Fruit fly (Drosophila melanogaster) whole organism: ENCODE measurements around the gene Tim23.

Experiments
- CG8478 ChIP-seq: fragments of >200 bp; optimal IDR thresholded peaks from 2 replicates; lab custom pipeline; 2018; ENCODE audit warnings: inconsistent platforms
- Dll ChIP-seq: fragments of >200 bp; optimal IDR thresholded peaks from 2 replicates; lab custom pipeline; 2017
- EcR ChIP-seq, 2 experiments: fragments of >200 bp; optimal IDR thresholded peaks; 2 replicates each; lab custom pipeline; 2017; ENCODE audit warnings: missing biosample characterization in 2 of 2, missing genetic modification characterization in 2 of 2, missing genetic modification reagents in 2 of 2
- pan ChIP-seq: fragments of >200 bp; optimal IDR thresholded peaks from 2 replicates; lab custom pipeline; 2017
- psq ChIP-seq: fragments of >200 bp; optimal IDR thresholded peaks from 2 replicates; lab custom pipeline; 2017
- usp ChIP-seq: fragments of >200 bp; optimal IDR thresholded peaks from 2 replicates; lab custom pipeline; 2017; ENCODE audit warnings: missing biosample characterization, missing genetic modification characterization, mixed read lengths

The Tim23 gene

dm6 chr2L:23313435-23314067 is at the start of gene Tim23:
Gene Tim23, minus strand, starts transcription at chr2L:23313578.
- TF ChIP-seq usp (no peak), psq (lab: Kevin White, UChicago) (no peak), pan (no peak), EcR (GFP tag; optimal IDR thresholded peaks at IDR 0.05; lab: Kevin White, UChicago) (no peak), Dll (lab: Kevin White, UChicago) (no peak), CG8478 (lab: Kevin White, UChicago) (no peak)

dm6 chr2L:23332239-23332810 is 18.9 kb upstream of the Tim23 start:
- TF ChIP-seq pan (no peak), psq (lab: Kevin White, UChicago) (no peak), CG8478 (lab: Kevin White, UChicago) (no peak), EcR (GFP tag; optimal IDR thresholded peaks at IDR 0.05; lab: Kevin White, UChicago) (no peak), usp (no peak), Dll (lab: Kevin White, UChicago) (no peak)

- TF ChIP-seq EcR (GFP tag; optimal IDR thresholded peaks at IDR 0.05; lab: Kevin White, UChicago), result no peak
- no peak for TF ChIP-seq pan
- no peak for TF ChIP-seq Dll (lab: Kevin White, UChicago)
- no peak for TF ChIP-seq usp
- TF ChIP-seq CG8478 (lab: Kevin White, UChicago), result no peak
- no peak for TF ChIP-seq psq (lab: Kevin White, UChicago)
These were observed 1.7 kb upstream of the Tim23 start for dm6 chr2L:23315029-23315428.

- TF ChIP-seq usp (no peak), Dll (lab: Kevin White, UChicago) (no peak), EcR (GFP tag; optimal IDR thresholded peaks at IDR 0.05; lab: Kevin White, UChicago) (no peak), psq (lab: Kevin White, UChicago) (no peak), pan (no peak), CG8478 (lab: Kevin White, UChicago) (no peak)
These were observed 2.0 kb downstream of the Tim23 start, which contains the start of gene Gpb5 for dm6 chr2L:23311400-23311799. Gene Gpb5, plus strand, starts transcription at chr2L:23311700.
